Fruit fly (Drosophila melanogaster) whole organism, adult: ENCODE results near the gene Pif1.

Experiments
- CG11617 ChIP-seq: fragments of 200-800 bp; sonication (Bioruptor generic); optimal IDR thresholded peaks from 2 replicates; lab custom pipeline; 2017; ENCODE audit warnings: mild to moderate bottlenecking, missing biosample characterization, missing genetic modification reagents, missing genetic modification characterization
- CG12768 ChIP-seq: fragments of 200-800 bp; sonication (Bioruptor generic); optimal IDR thresholded peaks from 2 replicates; lab custom pipeline; 2017; ENCODE audit warnings: missing biosample characterization, missing genetic modification characterization, mild to moderate bottlenecking, moderate library complexity, missing genetic modification reagents
- CG14711 ChIP-seq: fragments of 200-800 bp; sonication (Bioruptor generic); optimal IDR thresholded peaks from 2 replicates; lab custom pipeline; 2018; ENCODE audit warnings: missing biosample characterization, mild to moderate bottlenecking, missing genetic modification characterization, moderate library complexity
- CG33017 ChIP-seq: fragments of 200-800 bp; sonication (Bioruptor generic); optimal IDR thresholded peaks from 2 replicates; lab custom pipeline; 2018; ENCODE audit warnings: missing biosample characterization, mild to moderate bottlenecking, missing genetic modification characterization, moderate library complexity
- CG5204 ChIP-seq: fragments of 200-800 bp; sonication (Bioruptor generic); optimal IDR thresholded peaks from 2 replicates; lab custom pipeline; 2016; ENCODE audit warnings: missing biosample characterization, missing genetic modification characterization
- CG7101 ChIP-seq: fragments of 200-800 bp; sonication (Bioruptor generic); optimal IDR thresholded peaks from 2 replicates; lab custom pipeline; 2018; ENCODE audit warnings: missing biosample characterization, mild to moderate bottlenecking, missing genetic modification characterization, moderate library complexity
- Clk ChIP-seq: fragments of 200-800 bp; sonication (Bioruptor generic); optimal IDR thresholded peaks from 2 replicates; lab custom pipeline; 2017; ENCODE audit warnings: missing biosample characterization, missing genetic modification characterization
- bab1 ChIP-seq: fragments of 200-800 bp; sonication (Bioruptor generic); optimal IDR thresholded peaks from 3 replicates; lab custom pipeline; 2019; ENCODE audit warnings: missing biosample characterization, mild to moderate bottlenecking, missing genetic modification characterization, moderate library complexity
- cnc ChIP-seq, 2 experiments: fragments of >200 bp; optimal IDR thresholded peaks; 2 replicates each; lab custom pipeline; 2017
- ovo ChIP-seq: fragments of 200-800 bp; sonication (Bioruptor generic); optimal IDR thresholded peaks from 2 replicates; lab custom pipeline; 2016; ENCODE audit warnings: missing biosample characterization, missing genetic modification characterization
- pad ChIP-seq: fragments of 200-800 bp; sonication (Bioruptor generic); optimal IDR thresholded peaks from 3 replicates; lab custom pipeline; 2017; ENCODE audit warnings: missing biosample characterization, missing genetic modification characterization, mild to moderate bottlenecking, moderate library complexity, missing genetic modification reagents

DNA sequence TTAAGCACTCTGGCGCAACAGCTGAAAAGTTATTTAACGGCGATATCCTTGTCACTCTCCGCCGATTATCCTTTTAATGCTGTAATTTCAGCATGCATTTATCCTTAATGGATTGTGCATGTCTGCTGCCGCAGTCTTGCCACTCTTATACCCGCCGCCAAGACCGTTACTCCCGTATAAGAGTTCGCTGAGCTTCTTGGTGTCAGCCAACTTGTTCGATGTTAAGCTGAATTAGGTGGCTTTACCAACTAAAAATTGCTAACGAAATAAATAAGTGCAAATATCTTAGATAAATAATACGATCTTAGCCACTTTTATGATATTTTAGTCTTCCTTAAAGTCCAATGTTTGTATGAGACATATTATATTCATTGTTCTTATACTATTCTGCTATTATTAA lies 28.6 kb downstream of the Pif1 start:
- TF ChIP-seq CG12768 (GFP tag; lab: Kevin White, UChicago) (no peak), bab1 (no peak), CG5204 (GFP tag; lab: Kevin White, UChicago) (no peak), Clk (no peak), CG14711 (no peak), CG33017 (tag; lab: Kevin White, UChicago) (no peak), pad (no peak), CG11617 (GFP tag; lab: Kevin White, UChicago) (no peak), CG7101 (tag; lab: Kevin White, UChicago) (no peak), cnc (optimal IDR thresholded peaks at IDR 0.05; lab: Kevin White, UChicago) (no peak), ovo (no peak)
